Worm (Caenorhabditis elegans) whole organism, midembryonic: ENCODE data around the gene bir-2.

Experiments used
- T22C8.4 ChIP-seq: fragments of 200-800 bp; sonication (Bioruptor generic); IDR thresholded peaks from 2 replicates; pipeline ENCODE4 v1.3.6; 2022; ENCODE audit warnings: missing genetic modification characterization, missing compliant biosample characterization
- cog-1 ChIP-seq: sonication (generic microtip); optimal IDR thresholded peaks from 2 replicates; lab custom pipeline; 2016; ENCODE audit warnings: missing genetic modification characterization, missing compliant biosample characterization
- flt-1 ChIP-seq: fragments of 200-800 bp; sonication (Bioruptor generic); IDR thresholded peaks from 2 replicates; pipeline ENCODE4 v1.3.6; 2022; ENCODE audit warnings: missing genetic modification characterization, missing compliant biosample characterization
- klf-2 ChIP-seq: fragments of 200-800 bp; sonication (Bioruptor generic); conservative IDR thresholded peaks from 2 replicates; pipeline ENCODE4 v1.3.6; 2022; ENCODE audit warnings: missing genetic modification reagents, missing genetic modification characterization, missing compliant biosample characterization
- med-1 ChIP-seq: sonication (generic microtip); optimal IDR thresholded peaks from 2 replicates; lab custom pipeline; 2017; ENCODE audit warnings: missing genetic modification characterization, mild to moderate bottlenecking, missing compliant biosample characterization, antibody characterized with exemption, missing genetic modification reagents; ENCODE audit not compliant: insufficient read depth
- ref-1 ChIP-seq: fragments of 200-800 bp; sonication (Bioruptor generic); conservative IDR thresholded peaks from 2 replicates; pipeline ENCODE4 v1.3.6; 2022; ENCODE audit warnings: missing genetic modification reagents, missing genetic modification characterization, missing compliant biosample characterization
- tab-1 ChIP-seq: fragments of 200-800 bp; sonication (Bioruptor generic); IDR thresholded peaks from 2 replicates; pipeline ENCODE4 v1.3.6; 2022; ENCODE audit warnings: missing genetic modification characterization, missing compliant biosample characterization
- ztf-23 ChIP-seq: fragments of 200-800 bp; sonication (Bioruptor generic); IDR thresholded peaks from 2 replicates; pipeline ENCODE4 v1.3.6; 2022; ENCODE audit warnings: missing genetic modification reagents, missing genetic modification characterization, missing compliant biosample characterization
- ztf-29 ChIP-seq: fragments of 200-800 bp; sonication (Bioruptor generic); IDR thresholded peaks from 2 replicates; pipeline ENCODE4 v1.3.6; 2022; ENCODE audit warnings: missing genetic modification reagents, missing genetic modification characterization, missing compliant biosample characterization

The bir-2 gene

DNA sequence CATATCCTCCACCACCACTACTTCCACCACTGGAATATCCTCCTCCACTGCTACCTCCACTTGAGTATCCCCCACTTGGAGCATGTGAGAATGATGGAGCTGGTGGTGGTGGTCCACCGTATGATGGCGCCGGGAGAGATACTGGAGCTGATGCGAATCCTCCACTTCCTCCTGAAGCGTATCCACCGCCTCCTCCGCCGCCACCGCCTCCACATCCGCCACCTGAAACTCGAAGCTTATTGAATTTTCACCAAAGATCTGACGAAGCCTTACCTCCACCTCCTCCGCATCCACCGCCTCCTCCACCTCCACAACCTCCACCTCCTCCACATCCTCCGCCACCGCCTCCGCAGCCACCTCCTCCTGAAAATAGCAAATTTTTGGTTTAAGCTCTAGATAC lies 5.9 kb upstream of the bir-2 start:
- TF ChIP-seq tab-1: no peak
- TF ChIP-seq klf-2 (GFP tag; lab: Robert Waterston, UW): no peak
- TF ChIP-seq T22C8.4 (GFP tag; lab: Robert Waterston, UW): no peak
- no peak for TF ChIP-seq ztf-23 (GFP tag; lab: Robert Waterston, UW)
- no peak for TF ChIP-seq med-1 (GFP tag; lab: Kevin White, UChicago)
- TF ChIP-seq ztf-29 (GFP tag; lab: Robert Waterston, UW): no peak
- TF ChIP-seq cog-1 (tag; lab: Kevin White, UChicago): no peak
- TF ChIP-seq ref-1: no peak
- TF ChIP-seq flt-1 (GFP tag; lab: Robert Waterston, UW): no peak

DNA sequence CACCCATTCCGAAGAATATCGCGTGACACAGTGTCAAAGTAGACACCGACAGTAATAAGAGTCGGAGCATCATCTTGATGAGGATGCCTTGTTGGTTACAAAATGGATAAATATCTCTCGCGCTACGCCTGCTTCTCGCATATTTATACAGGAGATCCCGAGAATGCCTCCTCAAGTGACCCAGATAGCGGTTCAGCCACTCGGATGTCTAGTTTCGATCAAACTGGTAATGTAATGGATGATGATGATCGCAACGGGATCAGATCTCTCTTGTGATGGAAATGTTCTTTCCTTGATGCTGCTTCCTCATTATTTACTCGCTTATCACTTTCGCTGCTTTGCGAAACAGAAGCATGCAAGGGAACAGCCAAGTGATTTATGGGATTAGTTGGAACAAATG lies 4.8 kb upstream of the bir-2 start, which contains the start of gene grl-17:
TSS of gene grl-17 (minus strand) at position 101 of the 400 bp plus-strand sequence.
- TF ChIP-seq med-1 (GFP tag; lab: Kevin White, UChicago) (no peak), klf-2 (GFP tag; lab: Robert Waterston, UW) (no peak), cog-1 (tag; lab: Kevin White, UChicago) (no peak), flt-1 (GFP tag; lab: Robert Waterston, UW) (no peak), ztf-23 (GFP tag; lab: Robert Waterston, UW) (no peak), ztf-29 (GFP tag; lab: Robert Waterston, UW) (no peak), T22C8.4 (GFP tag; lab: Robert Waterston, UW) (no peak), ref-1 (no peak), tab-1 (no peak)

DNA sequence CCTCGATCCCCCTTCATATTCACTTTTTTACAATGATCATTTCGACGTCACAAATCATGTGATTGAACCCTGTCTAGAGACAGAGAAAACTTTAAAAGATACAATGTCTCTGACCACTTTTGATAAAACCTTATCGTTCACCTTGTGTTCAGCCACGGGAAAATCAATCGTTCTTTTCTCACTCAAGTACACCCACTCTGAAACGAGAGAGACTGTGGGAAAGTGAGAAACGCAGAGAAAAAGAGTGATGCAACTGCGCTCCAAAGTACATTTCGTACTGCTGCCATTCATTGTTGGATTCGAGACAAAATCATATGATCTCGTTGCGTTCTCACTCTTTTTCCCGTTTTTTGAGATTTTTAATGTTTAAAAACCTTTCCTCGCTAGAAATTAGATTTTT lies 3.5 kb upstream of the bir-2 start:
- TF ChIP-seq cog-1 (tag; lab: Kevin White, UChicago): no peak
- TF ChIP-seq tab-1: no peak
- TF ChIP-seq T22C8.4 (GFP tag; lab: Robert Waterston, UW): 0 out of 2 replicates have a peak, but pooled peaks have one; percentile 9

DNA sequence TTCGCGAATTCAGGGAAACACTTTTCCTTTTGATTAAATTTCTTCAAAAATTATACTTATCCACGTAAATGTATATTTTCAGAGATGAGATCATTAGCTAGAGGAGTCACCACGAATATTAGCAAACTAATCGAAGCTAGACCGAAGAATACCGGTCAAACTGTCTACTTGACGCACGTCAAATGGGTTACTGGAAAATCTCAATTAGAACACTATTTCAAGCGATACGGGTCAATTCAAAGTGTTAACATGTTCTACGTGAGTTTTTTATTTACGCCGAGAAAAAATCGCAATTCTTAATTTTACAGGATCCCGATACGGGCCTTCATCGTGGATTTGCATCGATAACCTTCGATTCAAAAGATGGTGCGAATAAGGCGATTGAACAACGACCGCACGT lies 2.9 kb upstream of the bir-2 start, which contains the start of gene slrp-1:
TSS of gene slrp-1 (plus strand) at position 83 of the 400 bp plus-strand sequence.
- TF ChIP-seq flt-1 (GFP tag; lab: Robert Waterston, UW) (no peak), ztf-23 (GFP tag; lab: Robert Waterston, UW) (no peak), med-1 (GFP tag; lab: Kevin White, UChicago) (no peak), ztf-29 (GFP tag; lab: Robert Waterston, UW) (no peak), tab-1 (no peak), ref-1 (no peak), klf-2 (GFP tag; lab: Robert Waterston, UW) (no peak), T22C8.4 (GFP tag; lab: Robert Waterston, UW) (no peak), cog-1 (tag; lab: Kevin White, UChicago) (no peak)

DNA sequence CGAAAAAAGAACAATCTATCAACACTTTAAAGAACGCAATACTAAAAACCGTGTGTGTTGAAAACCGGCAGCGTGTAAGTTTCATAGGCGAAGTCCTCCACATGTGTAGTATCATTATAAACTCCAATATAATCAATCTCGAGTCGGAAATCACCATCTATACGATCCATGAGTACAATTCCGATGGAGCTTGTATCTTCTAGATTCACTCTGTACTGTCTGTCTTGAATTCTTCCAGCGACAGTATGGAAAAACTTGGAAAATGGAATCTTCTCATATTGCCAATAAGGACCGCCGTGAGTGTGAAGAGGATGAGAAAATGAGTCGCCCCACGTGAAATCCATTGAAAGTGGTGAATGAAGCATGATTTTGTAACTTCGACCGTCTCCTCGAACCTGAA lies 1.7 kb upstream of the bir-2 start:
- TF ChIP-seq klf-2 (GFP tag; lab: Robert Waterston, UW): no peak
- TF ChIP-seq med-1 (GFP tag; lab: Kevin White, UChicago): no peak
- no peak for TF ChIP-seq T22C8.4 (GFP tag; lab: Robert Waterston, UW)
- TF ChIP-seq ref-1: no peak
- TF ChIP-seq tab-1: no peak
- no peak for TF ChIP-seq cog-1 (tag; lab: Kevin White, UChicago)
- no peak for TF ChIP-seq flt-1 (GFP tag; lab: Robert Waterston, UW)
- TF ChIP-seq ztf-29 (GFP tag; lab: Robert Waterston, UW): no peak
- TF ChIP-seq ztf-23 (GFP tag; lab: Robert Waterston, UW): no peak

DNA sequence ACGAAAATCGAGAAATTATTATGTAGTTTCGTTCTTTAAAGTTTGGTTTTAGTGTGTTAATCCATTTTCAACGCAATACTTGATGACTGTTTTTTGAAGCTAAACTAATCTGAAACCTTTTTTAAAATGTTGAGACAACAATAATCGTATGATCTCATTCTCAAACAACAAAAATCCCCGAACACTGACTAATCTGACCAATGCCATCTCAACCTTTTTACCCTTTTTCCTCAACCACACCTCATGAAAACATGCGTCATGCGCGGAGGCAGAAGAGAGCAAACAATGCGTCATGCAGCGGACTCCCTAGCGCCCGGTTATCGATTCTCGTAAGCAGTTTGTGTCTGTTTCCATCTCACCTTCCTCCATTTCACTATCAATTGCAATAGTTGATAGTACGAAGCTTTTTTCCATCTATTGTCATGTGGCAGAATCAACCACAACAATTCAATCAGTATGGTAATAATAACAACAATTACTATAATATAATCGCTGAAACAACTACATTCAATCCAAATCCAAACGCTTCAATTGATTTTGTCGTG lies 3.1 kb downstream of the bir-2 start, which contains the start of gene C50B8.4:
TSS of gene C50B8.4 (plus strand) at position 299 of the 545 bp plus-strand sequence.
- TF ChIP-seq T22C8.4 (GFP tag; lab: Robert Waterston, UW) (no peak), ztf-29 (GFP tag; lab: Robert Waterston, UW) (no peak), klf-2 (GFP tag; lab: Robert Waterston, UW) (no peak), med-1 (GFP tag; lab: Kevin White, UChicago) (no peak), flt-1 (GFP tag; lab: Robert Waterston, UW) (no peak), cog-1 (tag; lab: Kevin White, UChicago) (no peak), ztf-23 (GFP tag; lab: Robert Waterston, UW) (no peak), tab-1 (no peak), ref-1 (no peak)

DNA sequence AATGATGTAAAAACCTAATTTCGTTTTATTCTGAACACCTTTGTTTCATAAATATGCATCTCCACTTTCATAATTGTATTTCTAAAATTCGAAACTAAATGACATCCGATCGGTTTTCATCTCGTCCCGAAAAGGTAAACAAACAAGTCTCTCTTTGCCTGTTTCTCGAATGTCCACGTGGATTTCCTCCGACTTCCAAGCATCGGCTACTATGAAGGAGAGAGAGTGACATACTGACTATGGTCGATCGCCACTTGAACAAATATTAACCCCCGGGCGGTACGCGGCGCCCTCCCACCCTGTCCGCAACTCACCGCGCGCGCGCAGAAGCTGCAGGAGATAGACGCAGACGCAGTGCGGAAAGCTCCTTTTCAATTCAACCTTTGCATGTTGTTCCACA lies 7.2 kb downstream of the bir-2 start:
- TF ChIP-seq ztf-23 (GFP tag; lab: Robert Waterston, UW) (peak; percentile 43; the same call in 1 of the 2 replicates), ztf-29 (GFP tag; lab: Robert Waterston, UW) (no peak)

DNA sequence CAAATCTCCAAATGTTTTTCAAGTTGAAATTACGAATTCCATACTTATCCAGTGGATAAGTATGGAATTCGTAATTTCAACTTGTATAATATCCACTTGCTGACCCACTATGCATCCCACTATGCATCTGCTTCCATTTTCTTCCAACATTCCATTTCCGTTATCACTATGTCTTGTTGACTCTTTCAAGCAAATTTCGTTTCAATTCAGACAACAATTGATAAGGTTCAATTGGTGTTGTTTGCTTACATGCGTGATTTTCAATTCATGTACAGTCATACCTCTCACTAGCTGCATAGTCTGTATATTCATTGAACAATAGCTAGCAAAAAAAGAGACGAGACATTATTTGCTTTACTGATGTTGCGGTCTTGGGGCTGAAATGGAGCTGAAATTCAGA lies 8.2 kb downstream of the bir-2 start:
- no peak for TF ChIP-seq tab-1
- TF ChIP-seq klf-2 (GFP tag; lab: Robert Waterston, UW): no peak
- no peak for TF ChIP-seq med-1 (GFP tag; lab: Kevin White, UChicago)
- no peak for TF ChIP-seq ztf-29 (GFP tag; lab: Robert Waterston, UW)
- no peak for TF ChIP-seq ref-1
- no peak for TF ChIP-seq T22C8.4 (GFP tag; lab: Robert Waterston, UW)
- no peak for TF ChIP-seq flt-1 (GFP tag; lab: Robert Waterston, UW)
- no peak for TF ChIP-seq ztf-23 (GFP tag; lab: Robert Waterston, UW)
- no peak for TF ChIP-seq cog-1 (tag; lab: Kevin White, UChicago)

DNA sequence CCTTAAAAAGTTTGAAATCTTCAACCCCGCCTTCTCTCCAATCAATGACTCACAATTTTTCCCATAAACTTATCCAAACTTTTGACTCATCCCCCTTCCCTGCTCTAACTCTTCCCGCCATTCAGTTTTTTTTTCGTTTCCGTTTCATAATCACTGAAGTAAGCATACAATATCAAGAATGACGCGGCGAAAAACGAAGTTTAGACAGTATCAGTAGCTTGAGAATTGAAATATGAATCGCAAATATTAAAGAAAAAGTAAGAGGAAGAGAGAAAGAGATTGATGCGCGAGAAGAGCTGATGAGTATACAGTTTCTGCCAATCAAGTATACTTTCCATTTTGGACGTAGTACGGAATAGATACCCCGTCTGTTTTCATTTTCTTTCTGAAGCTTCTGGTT lies 8.8 kb downstream of the bir-2 start:
- no peak for TF ChIP-seq ztf-23 (GFP tag; lab: Robert Waterston, UW)
- no peak for TF ChIP-seq T22C8.4 (GFP tag; lab: Robert Waterston, UW)
- no peak for TF ChIP-seq ref-1
- no peak for TF ChIP-seq ztf-29 (GFP tag; lab: Robert Waterston, UW)
- TF ChIP-seq med-1 (GFP tag; lab: Kevin White, UChicago): no peak
- no peak for TF ChIP-seq cog-1 (tag; lab: Kevin White, UChicago)
- TF ChIP-seq flt-1 (GFP tag; lab: Robert Waterston, UW): no peak
- no peak for TF ChIP-seq tab-1
- no peak for TF ChIP-seq klf-2 (GFP tag; lab: Robert Waterston, UW)
